Fruit fly (Drosophila melanogaster) whole organism, embryonic: ENCODE measurements around the gene CG15027.
A peak's percentile ranks its signal among the peaks of the same experiment; 100 is the strongest.

Experiments
- Asciz ChIP-seq: fragments of 200-800 bp; sonication (Bioruptor generic); optimal IDR thresholded peaks from 2 replicates; lab custom pipeline; 2017; ENCODE audit warnings: missing biosample characterization, mild to moderate bottlenecking, missing genetic modification characterization, missing genetic modification reagents
- Atf-2 ChIP-seq: fragments of 200-800 bp; sonication (Bioruptor generic); optimal IDR thresholded peaks from 2 replicates; lab custom pipeline; 2016; ENCODE audit warnings: missing biosample characterization, missing genetic modification characterization
- Awh ChIP-seq: fragments of 200-800 bp; sonication (Bioruptor generic); IDR thresholded peaks from 2 replicates; pipeline ENCODE4, ENCODE4 v1.3.6; 2022; ENCODE audit warnings: missing biosample characterization, missing genetic modification characterization
- CG10209 ChIP-seq: fragments of 200-800 bp; sonication (Bioruptor generic); optimal IDR thresholded peaks from 3 replicates; lab custom pipeline; 2017; ENCODE audit warnings: missing biosample characterization, mild to moderate bottlenecking, missing genetic modification characterization, missing genetic modification reagents
- CG10267 ChIP-seq: fragments of 200-800 bp; sonication (Bioruptor generic); optimal IDR thresholded peaks from 2 replicates; lab custom pipeline; 2018; ENCODE audit warnings: missing biosample characterization, mild to moderate bottlenecking, missing genetic modification characterization, moderate library complexity
- CG10462 ChIP-seq: fragments of 200-800 bp; sonication (Bioruptor generic); optimal IDR thresholded peaks from 2 replicates; lab custom pipeline; 2016; ENCODE audit warnings: missing biosample characterization, missing genetic modification characterization
- CG11504 ChIP-seq: fragments of 200-800 bp; sonication (Bioruptor generic); optimal IDR thresholded peaks from 3 replicates; lab custom pipeline; 2019; ENCODE audit warnings: missing biosample characterization, mild to moderate bottlenecking, missing genetic modification characterization, moderate library complexity
- CG12659 ChIP-seq: fragments of 200-800 bp; sonication (Bioruptor generic); optimal IDR thresholded peaks from 3 replicates; lab custom pipeline; 2017; ENCODE audit warnings: mild to moderate bottlenecking, missing biosample characterization, missing genetic modification reagents, missing genetic modification characterization
- CG14050 ChIP-seq: fragments of 200-800 bp; sonication (Bioruptor generic); IDR thresholded peaks from 3 replicates; pipeline ENCODE4 v1.3.6; 2022; ENCODE audit warnings: missing biosample characterization, missing genetic modification characterization
- CG17328 ChIP-seq: fragments of 200-800 bp; sonication (Bioruptor generic); IDR thresholded peaks from 2 replicates; pipeline ENCODE4 v1.3.6; 2022; ENCODE audit warnings: missing biosample characterization, missing genetic modification characterization
- CG18011 ChIP-seq: fragments of 200-800 bp; sonication (Bioruptor generic); optimal IDR thresholded peaks from 2 replicates; lab custom pipeline; 2017; ENCODE audit warnings: missing biosample characterization, missing genetic modification characterization, mild to moderate bottlenecking, moderate library complexity, missing genotype
- CG2116 ChIP-seq: fragments of 200-800 bp; sonication (Bioruptor generic); optimal IDR thresholded peaks from 3 replicates; lab custom pipeline; 2018; ENCODE audit warnings: missing biosample characterization, mild to moderate bottlenecking, missing genetic modification characterization
- CG33557 ChIP-seq: fragments of 200-800 bp; sonication (Bioruptor generic); optimal IDR thresholded peaks from 2 replicates; lab custom pipeline; 2019; ENCODE audit warnings: missing biosample characterization, mild to moderate bottlenecking, missing genetic modification characterization, moderate library complexity
- CG4282 ChIP-seq: fragments of 200-800 bp; sonication (Bioruptor generic); optimal IDR thresholded peaks from 2 replicates; lab custom pipeline; 2016; ENCODE audit warnings: missing biosample characterization, missing genetic modification characterization
- CG4424 ChIP-seq: fragments of 200-800 bp; sonication (Bioruptor generic); optimal IDR thresholded peaks from 3 replicates; lab custom pipeline; 2016; ENCODE audit warnings: missing biosample characterization, missing genetic modification characterization
- CG4730 ChIP-seq: fragments of 200-800 bp; sonication (Bioruptor generic); IDR thresholded peaks from 2 replicates; pipeline ENCODE4 v1.3.6; 2022; ENCODE audit warnings: missing biosample characterization, missing genetic modification characterization
- CG5180 ChIP-seq: fragments of 200-800 bp; sonication (Bioruptor generic); optimal IDR thresholded peaks from 3 replicates; lab custom pipeline; 2017; ENCODE audit warnings: missing biosample characterization, missing genetic modification characterization, mild to moderate bottlenecking, moderate library complexity, missing genetic modification reagents
- CG6654 ChIP-seq: fragments of 200-800 bp; sonication (Bioruptor generic); optimal IDR thresholded peaks from 2 replicates; lab custom pipeline; 2017; ENCODE audit warnings: missing biosample characterization, mild to moderate bottlenecking, missing genetic modification characterization
- CG7556 ChIP-seq: fragments of 200-800 bp; sonication (Bioruptor generic); optimal IDR thresholded peaks from 2 replicates; lab custom pipeline; 2017; ENCODE audit warnings: missing biosample characterization, mild to moderate bottlenecking, missing genetic modification characterization
- D19A ChIP-seq: fragments of 200-800 bp; optimal IDR thresholded peaks from 3 replicates; lab custom pipeline; 2019; ENCODE audit warnings: missing biosample characterization, mild to moderate bottlenecking, missing genetic modification characterization, moderate library complexity
- Dip3 ChIP-seq: fragments of 200-800 bp; sonication (Bioruptor generic); optimal IDR thresholded peaks from 3 replicates; lab custom pipeline; 2016; ENCODE audit warnings: missing biosample characterization, missing genetic modification characterization
- Drgx ChIP-seq: fragments of 200-800 bp; sonication (Bioruptor generic); IDR thresholded peaks from 2 replicates; pipeline ENCODE4 v1.3.6; 2022; ENCODE audit warnings: missing biosample characterization, missing genetic modification characterization
- Gug ChIP-seq: fragments of 200-800 bp; sonication (Bioruptor generic); IDR thresholded peaks from 4 replicates; pipeline ENCODE4 v1.3.6; 2022; ENCODE audit warnings: missing biosample characterization, missing genetic modification characterization
- H2.0 ChIP-seq: fragments of 200-800 bp; sonication (Bioruptor generic); IDR thresholded peaks from 2 replicates; pipeline ENCODE4 v1.3.6; 2022; ENCODE audit warnings: missing biosample characterization, missing genetic modification characterization
- Hr51 ChIP-seq, 2 experiments: fragments of 200-800 bp; sonication (Bioruptor generic); optimal IDR thresholded peaks; 2 replicates in 1 of 2; 3 replicates in 1 of 2; lab custom pipeline; 2016 to 2018; ENCODE audit warnings: missing biosample characterization in 2 of 2, missing genetic modification characterization in 2 of 2, mild to moderate bottlenecking in 1 of 2, moderate library complexity in 1 of 2
- MBD-R2 ChIP-seq: fragments of 200-800 bp; sonication (Bioruptor generic); IDR thresholded peaks from 2 replicates; pipeline ENCODE4 v1.3.6; 2022; ENCODE audit warnings: missing biosample characterization, missing genetic modification characterization
- MTF-1 ChIP-seq: fragments of 200-800 bp; sonication (Bioruptor generic); optimal IDR thresholded peaks from 2 replicates; lab custom pipeline; 2018; ENCODE audit warnings: missing biosample characterization, mild to moderate bottlenecking, missing genetic modification characterization, borderline replicate concordance
- Max ChIP-seq: fragments of 200-800 bp; sonication (Bioruptor generic); optimal IDR thresholded peaks from 2 replicates; lab custom pipeline; 2016; ENCODE audit warnings: missing biosample characterization, mild to moderate bottlenecking, missing genetic modification characterization
- NFAT ChIP-seq: fragments of 200-800 bp; sonication (Bioruptor generic); IDR thresholded peaks from 2 replicates; pipeline ENCODE4 v1.3.6; 2022; ENCODE audit warnings: missing biosample characterization, missing genetic modification characterization
- Trl ChIP-seq, 3 experiments: fragments of >200 bp in 2 of 3; fragments of 200-800 bp in 1 of 3; sonication (Bioruptor generic) in 1 of 3; optimal IDR thresholded peaks; 2 replicates in 1 of 3; 3 replicates in 2 of 3; lab custom pipeline; 2016 to 2017; ENCODE audit warnings: missing biosample characterization in 1 of 3, missing genetic modification characterization in 1 of 3
- Vsx1 ChIP-seq: fragments of 200-800 bp; sonication (Bioruptor generic); optimal IDR thresholded peaks from 2 replicates; lab custom pipeline; 2017; ENCODE audit warnings: missing biosample characterization, mild to moderate bottlenecking, missing genetic modification characterization, missing genetic modification reagents
- YL-1 ChIP-seq: fragments of 200-800 bp; sonication (Bioruptor generic); optimal IDR thresholded peaks from 3 replicates; lab custom pipeline; 2017; ENCODE audit warnings: missing biosample characterization, mild to moderate bottlenecking, missing genetic modification characterization
- abd-A ChIP-seq: fragments of 200-800 bp; sonication (Bioruptor generic); optimal IDR thresholded peaks from 3 replicates; lab custom pipeline; 2019; ENCODE audit warnings: missing biosample characterization, mild to moderate bottlenecking, missing genetic modification characterization, moderate library complexity
- ap ChIP-seq: fragments of 200-800 bp; sonication (Bioruptor generic); IDR thresholded peaks from 2 replicates; pipeline ENCODE4 v1.3.6; 2022; ENCODE audit warnings: missing biosample characterization, missing genetic modification characterization
- chif ChIP-seq, 2 experiments: fragments of 200-800 bp; sonication (Bioruptor generic); optimal IDR thresholded peaks; 3 replicates each; lab custom pipeline; 2016; ENCODE audit warnings: missing biosample characterization in 2 of 2, missing genetic modification characterization in 2 of 2
- da ChIP-seq: fragments of 200-800 bp; sonication (Bioruptor generic); optimal IDR thresholded peaks from 2 replicates; lab custom pipeline; 2016; ENCODE audit warnings: missing biosample characterization, missing genetic modification characterization
- dmrt11E ChIP-seq: fragments of 200-800 bp; sonication (Bioruptor generic); optimal IDR thresholded peaks from 3 replicates; lab custom pipeline; 2018; ENCODE audit warnings: missing biosample characterization, mild to moderate bottlenecking, missing genetic modification characterization, moderate library complexity
- dysf ChIP-seq: fragments of 200-800 bp; sonication (Bioruptor generic); IDR thresholded peaks from 3 replicates; pipeline ENCODE4 v1.3.6; 2022; ENCODE audit warnings: missing biosample characterization, missing genetic modification characterization
- ewg ChIP-seq: fragments of 200-800 bp; sonication (Bioruptor generic); optimal IDR thresholded peaks from 3 replicates; lab custom pipeline; 2017; ENCODE audit warnings: mild to moderate bottlenecking, missing biosample characterization, missing genetic modification reagents, missing genetic modification characterization
- fu2 ChIP-seq: fragments of 200-800 bp; sonication (Bioruptor generic); optimal IDR thresholded peaks from 2 replicates; lab custom pipeline; 2016; ENCODE audit warnings: missing biosample characterization, missing genetic modification characterization
- gem ChIP-seq: fragments of 200-800 bp; sonication (Bioruptor generic); optimal IDR thresholded peaks from 2 replicates; lab custom pipeline; 2019; ENCODE audit warnings: missing biosample characterization, mild to moderate bottlenecking, missing genetic modification characterization, moderate library complexity
- gsb-n ChIP-seq: fragments of 200-800 bp; sonication (Bioruptor generic); optimal IDR thresholded peaks from 3 replicates; lab custom pipeline; 2018; ENCODE audit warnings: missing biosample characterization, mild to moderate bottlenecking, missing genetic modification characterization
- gt ChIP-seq: fragments of 200-800 bp; sonication (Bioruptor generic); IDR thresholded peaks from 2 replicates; pipeline ENCODE4 v1.3.6; 2022; ENCODE audit warnings: missing biosample characterization, missing genetic modification characterization
- ind ChIP-seq: fragments of 200-800 bp; sonication (Bioruptor generic); optimal IDR thresholded peaks from 3 replicates; lab custom pipeline; 2016; ENCODE audit warnings: missing biosample characterization, missing genetic modification characterization
- knrl ChIP-seq: fragments of 200-800 bp; sonication (Bioruptor generic); IDR thresholded peaks from 3 replicates; pipeline ENCODE4 v1.3.6; 2022; ENCODE audit warnings: missing biosample characterization, missing genetic modification characterization; ENCODE audit not compliant: partially characterized antibody
- nmo ChIP-seq: fragments of 200-800 bp; sonication (Bioruptor generic); optimal IDR thresholded peaks from 2 replicates; lab custom pipeline; 2018; ENCODE audit warnings: missing biosample characterization, mild to moderate bottlenecking, missing genetic modification characterization, moderate library complexity
- phol ChIP-seq: fragments of 200-800 bp; sonication (Bioruptor generic); optimal IDR thresholded peaks from 3 replicates; lab custom pipeline; 2018; ENCODE audit warnings: missing biosample characterization, mild to moderate bottlenecking, missing genetic modification characterization, moderate library complexity
- pum ChIP-seq: fragments of 200-800 bp; sonication (Bioruptor generic); optimal IDR thresholded peaks from 2 replicates; lab custom pipeline; 2016; ENCODE audit warnings: missing biosample characterization, missing genetic modification characterization
- sc ChIP-seq, 3 experiments: fragments of >200 bp in 2 of 3; fragments of 200-800 bp in 1 of 3; sonication (Bioruptor generic) in 1 of 3; optimal IDR thresholded peaks; 2 replicates in 2 of 3; 3 replicates in 1 of 3; lab custom pipeline; 2017; ENCODE audit warnings: mild to moderate bottlenecking in 1 of 3, missing biosample characterization in 1 of 3, missing genetic modification characterization in 1 of 3, missing genetic modification reagents in 1 of 3
- sens ChIP-seq: fragments of 200-800 bp; sonication (Bioruptor generic); peaks from one replicate; lab custom pipeline; 2016; ENCODE audit warnings: missing biosample characterization, missing genetic modification characterization

Gene CG15027

DNA sequence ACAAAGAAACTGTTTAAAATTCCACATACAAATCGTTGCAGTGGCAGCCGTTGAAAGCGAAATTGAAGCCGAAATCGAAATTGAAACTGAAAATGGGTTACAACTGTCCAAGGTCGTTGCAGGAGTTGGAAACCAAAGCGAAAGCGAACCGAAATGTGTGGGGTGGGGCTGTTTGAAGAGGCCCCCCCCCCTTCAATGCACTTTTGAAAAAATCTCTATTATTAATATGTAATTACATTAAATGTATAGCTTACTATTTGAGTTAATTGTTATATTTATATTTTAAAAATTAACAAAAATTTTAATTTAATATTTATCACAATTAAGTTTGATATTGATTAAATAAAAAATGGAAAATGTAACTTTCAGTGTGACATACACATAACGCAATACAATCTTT lies 36.1 kb upstream of the CG15027 start (continued):
- TF ChIP-seq gem (tag; lab: Kevin White, UChicago): peak; percentile 57
- TF ChIP-seq YL-1: no peak
- peak; percentile 47 for TF ChIP-seq phol
- no peak for TF ChIP-seq MBD-R2 (GFP tag; lab: Robert Waterston, UW)
- peak; percentile 33 for TF ChIP-seq nmo (GFP tag; lab: Kevin White, UChicago)
- no peak for TF ChIP-seq MTF-1
- TF ChIP-seq CG14050 (GFP tag; lab: Robert Waterston, UW): 0 out of 3 replicates have a peak, but pooled peaks have one; percentile 13
- TF ChIP-seq CG5180 (GFP tag; lab: Kevin White, UChicago): peak; percentile 54
- no peak for TF ChIP-seq Awh (GFP tag; lab: Robert Waterston, UW)
- no peak for TF ChIP-seq gt (GFP tag; lab: Robert Waterston, UW)
- no peak for TF ChIP-seq dmrt11E (tag; lab: Kevin White, UChicago)
- peak; percentile 24 for TF ChIP-seq CG10267 (tag; lab: Kevin White, UChicago)
- no peak for TF ChIP-seq NFAT (GFP tag; lab: Robert Waterston, UW)
- TF ChIP-seq CG12659 (GFP tag; lab: Kevin White, UChicago): no peak
- no peak for TF ChIP-seq sc (optimal IDR thresholded peaks at IDR 0.05; lab: Kevin White, UChicago)
- no peak for TF ChIP-seq sc (GFP tag; optimal IDR thresholded peaks at IDR 0.05; lab: Kevin White, UChicago)
- TF ChIP-seq CG10462: no peak
- no peak for TF ChIP-seq Trl (optimal IDR thresholded peaks at IDR 0.05; lab: Kevin White, UChicago)
- no peak for TF ChIP-seq Trl (GFP tag; optimal IDR thresholded peaks at IDR 0.05; lab: Kevin White, UChicago)
- TF ChIP-seq Vsx1: no peak
- no peak for TF ChIP-seq ewg (GFP tag; lab: Kevin White, UChicago)
- TF ChIP-seq da (GFP tag; lab: Kevin White, UChicago): no peak
- TF ChIP-seq CG10209 (GFP tag; lab: Kevin White, UChicago): no peak
- no peak for TF ChIP-seq CG33557 (GFP tag; lab: Kevin White, UChicago)
- TF ChIP-seq Gug (GFP tag; lab: Robert Waterston, UW): no peak
- TF ChIP-seq ap (GFP tag; lab: Robert Waterston, UW): 0 out of 2 replicates have a peak, but pooled peaks have one; percentile 27
- no peak for TF ChIP-seq sens (GFP tag; lab: Kevin White, UChicago)
- peak in 1 of 2 experiments; percentile 73 for TF ChIP-seq Hr51 (GFP tag; optimal IDR thresholded peaks at IDR 0.05; lab: Kevin White, UChicago)
- no peak for TF ChIP-seq abd-A (tag; lab: Kevin White, UChicago)
- TF ChIP-seq H2.0: no peak
- TF ChIP-seq Dip3 (GFP tag; lab: Kevin White, UChicago): no peak
- TF ChIP-seq CG11504 (tag; lab: Kevin White, UChicago): peak; percentile 73
- TF ChIP-seq D19A (tag; lab: Kevin White, UChicago): peak; percentile 41
- TF ChIP-seq knrl (GFP tag; lab: Robert Waterston, UW): no peak
- no peak for TF ChIP-seq CG4424 (GFP tag; lab: Kevin White, UChicago)
- no peak for TF ChIP-seq Max
- no peak for TF ChIP-seq fu2 (GFP tag; lab: Kevin White, UChicago)
- no peak for TF ChIP-seq CG17328
- no peak for TF ChIP-seq ind (GFP tag; lab: Kevin White, UChicago)
- no peak for TF ChIP-seq chif (GFP tag; optimal IDR thresholded peaks at IDR 0.05; lab: Kevin White, UChicago)
- no peak for TF ChIP-seq pum (GFP tag; lab: Kevin White, UChicago)
- peak; percentile 25 for TF ChIP-seq CG7556
- no peak for TF ChIP-seq Drgx
- no peak for TF ChIP-seq CG4730 (GFP tag; lab: Robert Waterston, UW)
- peak; percentile 54 for TF ChIP-seq gsb-n (tag; lab: Kevin White, UChicago)
- TF ChIP-seq dysf (GFP tag; lab: Robert Waterston, UW): 0 out of 3 replicates have a peak, but pooled peaks have one; percentile 27
- no peak for TF ChIP-seq CG2116
- TF ChIP-seq Asciz: peak; percentile 28
- TF ChIP-seq CG4282 (GFP tag; lab: Kevin White, UChicago): no peak
- no peak for TF ChIP-seq CG6654 (GFP tag; lab: Kevin White, UChicago)
- TF ChIP-seq Atf-2 (GFP tag; lab: Kevin White, UChicago): no peak
- TF ChIP-seq CG18011 (GFP tag; lab: Kevin White, UChicago): no peak
